Worm (Caenorhabditis elegans) whole organism, L1 larva: ENCODE measurements around the gene oac-53.

Experiments used
- C16A3.4 ChIP-seq: fragments of 150-350 bp; optimal IDR thresholded peaks from 2 replicates; lab custom pipeline; 2014; ENCODE audit warnings: missing biosample characterization, missing genetic modification characterization
- Y116A8C.19 ChIP-seq: sonication (generic microtip); optimal IDR thresholded peaks from 2 replicates; lab custom pipeline; 2016; ENCODE audit warnings: missing compliant biosample characterization, missing genetic modification characterization, borderline replicate concordance
- aly-2 ChIP-seq: fragments of 150-350 bp; optimal IDR thresholded peaks from 2 replicates; lab custom pipeline; 2014; ENCODE audit warnings: missing biosample characterization, missing genetic modification characterization
- ceh-63 ChIP-seq: fragments of 200-800 bp; sonication (Bioruptor generic); optimal IDR thresholded peaks from 2 replicates; lab custom pipeline; 2018; ENCODE audit warnings: mild to moderate bottlenecking, missing genetic modification characterization, missing compliant biosample characterization
- ceh-82 ChIP-seq, 3 experiments: fragments of 150-350 bp in 1 of 3; sonication (generic microtip) in 2 of 3; optimal IDR thresholded peaks; 2 replicates each; lab custom pipeline; 2014 to 2017; ENCODE audit warnings: missing biosample characterization in 3 of 3, missing genetic modification characterization in 3 of 3
- efl-1 ChIP-seq, 4 experiments: fragments of 150-350 bp; optimal IDR thresholded peaks in 3 of 4; peaks in 1 of 4; 1 replicate in 1 of 4; 2 replicates in 3 of 4; lab custom pipeline; 2014; ENCODE audit warnings: missing biosample characterization in 2 of 4, missing genetic modification characterization in 2 of 4, missing genetic modification reagents in 2 of 4
- egl-13 ChIP-seq: sonication (generic microtip); optimal IDR thresholded peaks from 2 replicates; lab custom pipeline; 2016; ENCODE audit warnings: missing genotype, missing genetic modification reagents, missing genetic modification characterization, missing compliant biosample characterization
- elt-2 ChIP-seq: sonication (generic microtip); optimal IDR thresholded peaks from 2 replicates; lab custom pipeline; 2016; ENCODE audit warnings: missing genetic modification characterization, mild to moderate bottlenecking, inconsistent platforms, missing compliant biosample characterization, missing genetic modification reagents
- fkh-10 ChIP-seq: sonication (generic microtip); optimal IDR thresholded peaks from 2 replicates; lab custom pipeline; 2017; ENCODE audit warnings: missing biosample characterization, missing genetic modification reagents, missing genetic modification characterization
- fos-1 ChIP-seq: fragments of 150-350 bp; optimal IDR thresholded peaks from 2 replicates; lab custom pipeline; 2014; ENCODE audit warnings: missing biosample characterization, missing genetic modification characterization
- hlh-4 ChIP-seq: sonication (generic microtip); optimal IDR thresholded peaks from 2 replicates; lab custom pipeline; 2016; ENCODE audit warnings: mild to moderate bottlenecking, missing genetic modification characterization, missing compliant biosample characterization
- jun-1 ChIP-seq: fragments of 150-350 bp; optimal IDR thresholded peaks from 2 replicates; lab custom pipeline; 2014; ENCODE audit warnings: missing biosample characterization, missing genetic modification reagents, missing genetic modification characterization
- lin-13 ChIP-seq: fragments of 150-350 bp; optimal IDR thresholded peaks from 2 replicates; lab custom pipeline; 2014; ENCODE audit warnings: missing biosample characterization, missing genetic modification reagents, missing genetic modification characterization
- lin-14 ChIP-seq: fragments of 200-800 bp; sonication (Bioruptor generic); optimal IDR thresholded peaks from 2 replicates; lab custom pipeline; 2018; ENCODE audit warnings: mild to moderate bottlenecking, missing genetic modification characterization, moderate library complexity, missing compliant biosample characterization
- lin-35 ChIP-seq, 2 experiments: fragments of 150-350 bp; optimal IDR thresholded peaks; 2 replicates each; lab custom pipeline; 2014; ENCODE audit warnings: missing biosample characterization in 2 of 2, missing genetic modification characterization in 2 of 2, missing genetic modification reagents in 2 of 2
- mab-9 ChIP-seq: fragments of 200-800 bp; sonication (Bioruptor generic); IDR thresholded peaks from 2 replicates; pipeline ENCODE4 v1.3.6; 2022; ENCODE audit warnings: missing genetic modification reagents, missing genetic modification characterization, missing compliant biosample characterization
- nhr-12 ChIP-seq: sonication (generic microtip); optimal IDR thresholded peaks from 2 replicates; lab custom pipeline; 2017; ENCODE audit warnings: missing biosample characterization, missing genetic modification characterization
- nhr-71 ChIP-seq: sonication (generic microtip); optimal IDR thresholded peaks from 2 replicates; lab custom pipeline; 2016; ENCODE audit warnings: mild to moderate bottlenecking, missing genetic modification characterization, moderate library complexity, missing compliant biosample characterization
- nhr-76 ChIP-seq: sonication (generic microtip); optimal IDR thresholded peaks from 2 replicates; lab custom pipeline; 2017; ENCODE audit warnings: missing biosample characterization, missing genetic modification characterization
- nhr-85 ChIP-seq: sonication (generic microtip); peaks from one replicate; lab custom pipeline; 2016; ENCODE audit warnings: missing genetic modification characterization, inconsistent platforms, missing compliant biosample characterization
- nhr-90 ChIP-seq: sonication (generic microtip); optimal IDR thresholded peaks from 2 replicates; lab custom pipeline; 2016; ENCODE audit warnings: mild to moderate bottlenecking, missing genetic modification characterization, missing compliant biosample characterization; ENCODE audit not compliant: poor library complexity
- pag-3 ChIP-seq: sonication (generic microtip); optimal IDR thresholded peaks from 2 replicates; lab custom pipeline; 2017; ENCODE audit warnings: missing genetic modification characterization, mild to moderate bottlenecking, missing compliant biosample characterization, antibody characterized with exemption, borderline replicate concordance; ENCODE audit not compliant: insufficient read depth
- pqm-1 ChIP-seq: sonication (generic microtip); optimal IDR thresholded peaks from 3 replicates; lab custom pipeline; 2017; ENCODE audit warnings: missing biosample characterization, missing genetic modification characterization
- rnt-1 ChIP-seq: sonication (generic microtip); optimal IDR thresholded peaks from 2 replicates; lab custom pipeline; 2016; ENCODE audit warnings: mild to moderate bottlenecking, missing genetic modification characterization, moderate library complexity, missing compliant biosample characterization
- skn-1 ChIP-seq: fragments of 150-350 bp; optimal IDR thresholded peaks from 2 replicates; lab custom pipeline; 2014; ENCODE audit warnings: missing biosample characterization, missing genetic modification characterization
- sptf-1 ChIP-seq: fragments of 150-350 bp; optimal IDR thresholded peaks from 2 replicates; lab custom pipeline; 2014; ENCODE audit warnings: missing biosample characterization, missing genetic modification characterization
- tbx-2 ChIP-seq: sonication (generic microtip); optimal IDR thresholded peaks from 2 replicates; lab custom pipeline; 2016; ENCODE audit warnings: missing genetic modification characterization, missing compliant biosample characterization
- tlp-1 ChIP-seq: fragments of 150-350 bp; optimal IDR thresholded peaks from 2 replicates; lab custom pipeline; 2014; ENCODE audit warnings: missing biosample characterization, missing genetic modification characterization
- vab-15 ChIP-seq: sonication (generic microtip); optimal IDR thresholded peaks from 2 replicates; lab custom pipeline; 2017; ENCODE audit warnings: missing genotype, mild to moderate bottlenecking, missing genetic modification characterization, missing compliant biosample characterization

Gene oac-53

DNA sequence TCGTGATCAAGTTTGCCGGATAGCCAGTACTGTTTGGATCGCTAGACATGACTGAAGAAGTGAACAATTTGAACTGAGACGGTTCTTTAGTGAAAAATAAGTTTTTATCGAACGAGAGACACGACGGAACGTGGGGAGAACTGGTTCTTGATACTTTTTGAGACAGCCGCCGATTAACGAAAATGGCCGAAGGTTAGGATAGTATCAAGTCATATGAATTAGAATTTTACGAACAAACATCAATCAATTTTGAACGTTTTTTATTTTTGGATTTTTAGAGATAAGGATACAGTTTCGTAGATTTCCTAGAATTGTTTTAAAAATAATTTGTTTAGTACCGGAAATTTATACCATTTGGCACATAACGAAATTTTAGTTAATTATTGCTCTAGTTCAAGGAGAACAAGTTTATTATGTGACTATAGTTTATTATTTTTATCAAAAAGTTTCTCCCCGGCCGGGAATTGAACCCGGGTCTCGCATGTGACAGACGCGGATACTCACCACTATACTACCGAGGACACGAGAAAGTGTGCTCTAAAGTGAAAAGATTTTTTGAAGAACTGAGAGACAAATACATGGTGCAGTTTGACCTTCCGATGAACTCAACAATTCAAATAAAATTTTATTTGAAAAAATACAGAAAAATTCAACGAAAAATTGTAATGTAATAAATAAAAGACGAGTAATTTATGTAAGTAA, 20.7 kb upstream of the oac-53 start, which contains the start of gene W06G6.20:
Gene W06G6.20, minus strand, starts transcription at position 51 of the 702 bp plus-strand sequence.
- peak; percentile 6 for TF ChIP-seq nhr-85
- TF ChIP-seq ceh-82 (tag; optimal IDR thresholded peaks at IDR 0.05; lab: Kevin White, UChicago), result no peak
- TF ChIP-seq nhr-76 (tag; lab: Kevin White, UChicago), result no peak
- TF ChIP-seq, all 84 proteins: peak for 1

DNA sequence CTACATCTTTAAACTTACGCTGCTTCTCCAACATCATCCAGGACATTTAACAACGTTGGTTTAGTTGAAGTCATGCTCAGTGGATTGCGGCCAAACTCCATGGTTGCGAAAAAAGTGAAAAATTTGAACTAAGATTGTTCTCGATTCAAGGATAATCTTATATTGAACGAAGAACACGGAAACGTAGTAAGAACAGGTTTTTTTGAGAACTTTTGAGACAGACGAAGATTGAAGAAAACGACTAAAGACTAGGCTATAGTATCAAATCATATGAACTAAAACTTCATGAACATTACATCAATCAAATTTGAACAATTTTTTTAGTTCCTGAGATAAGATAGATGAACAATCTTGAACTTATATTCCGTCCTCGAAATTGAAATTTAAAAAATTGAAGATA, 19.3 kb upstream of the oac-53 start, which contains the start of gene W06G6.10:
Gene W06G6.10, minus strand, starts transcription at position 101 of the 400 bp plus-strand sequence.
- TF ChIP-seq efl-1 (optimal IDR thresholded peaks at IDR 0.05; lab: Kevin White, UChicago) (no peak), efl-1 (GFP tag; optimal IDR thresholded peaks at IDR 0.05 in 1 of 2; lab: Kevin White, UChicago) (peak in 1 of 2 experiments; percentile 10), tlp-1 (no peak)
- TF ChIP-seq, all 84 proteins: peak for 1

DNA sequence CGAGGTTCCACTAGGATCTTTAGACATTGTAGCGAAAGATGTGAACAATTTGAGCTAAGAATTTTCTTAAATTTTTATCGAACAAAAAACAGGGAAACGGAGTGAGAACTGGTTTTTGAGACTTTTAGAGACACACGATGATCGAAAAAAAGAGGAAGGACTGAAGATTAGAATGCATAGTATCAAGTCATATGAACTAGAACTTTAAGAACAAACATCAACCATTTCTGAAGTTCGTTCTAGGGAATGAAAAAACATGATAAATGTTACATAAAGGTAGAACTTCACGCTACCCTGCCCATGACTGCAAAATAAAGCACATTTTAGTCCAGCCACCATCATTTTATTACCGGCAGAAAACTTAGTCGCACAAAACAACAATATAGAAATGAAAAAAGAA, 18.6 kb upstream of the oac-53 start, which contains the start of gene W06G6.9:
Gene W06G6.9, minus strand, starts transcription at position 101 of the 400 bp plus-strand sequence.
- TF ChIP-seq lin-13 (GFP tag; lab: Kevin White, UChicago) (no peak), nhr-12 (tag; lab: Kevin White, UChicago) (no peak)

DNA sequence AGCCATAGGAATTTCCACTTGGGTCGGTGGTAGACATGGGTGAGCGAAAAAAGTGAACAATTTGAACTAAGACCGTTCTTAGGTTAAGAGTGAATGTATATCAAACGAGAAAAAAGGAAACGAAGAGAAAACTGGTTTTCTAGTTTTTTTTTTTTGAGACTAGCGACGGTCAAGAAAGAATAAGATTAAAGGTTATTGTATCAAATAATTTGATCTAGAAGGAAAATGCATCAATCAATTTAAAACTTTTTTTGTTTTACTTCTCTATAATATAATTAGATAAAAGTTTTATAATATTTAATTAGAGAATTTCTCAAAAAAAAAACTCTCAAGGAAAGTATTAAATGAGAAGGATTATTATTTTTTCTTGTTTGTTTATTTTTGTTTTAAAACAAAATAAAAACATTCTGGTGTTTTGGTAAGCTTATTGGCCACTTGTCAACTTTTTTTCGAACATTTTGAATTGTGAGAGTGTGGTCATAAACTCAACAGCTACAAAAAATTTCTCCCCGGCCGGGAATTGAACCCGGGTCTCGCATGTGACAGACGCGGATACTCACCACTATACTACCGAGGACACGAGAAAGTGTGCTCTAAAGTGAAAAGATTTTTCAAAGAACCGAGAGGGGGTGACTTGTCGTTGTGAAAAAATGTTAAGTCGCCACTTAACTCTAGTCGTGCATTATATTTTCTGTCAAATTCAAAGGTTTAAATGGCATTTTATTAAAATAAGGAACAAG, 17.6 kb upstream of the oac-53 start, which contains the start of gene W06G6.17:
Gene W06G6.17, minus strand, starts transcription at position 51 of the 740 bp plus-strand sequence.
- TF ChIP-seq ceh-63 (no peak), jun-1 (tag; lab: Kevin White, UChicago) (no peak), Y116A8C.19 (tag; lab: Kevin White, UChicago) (no peak), aly-2 (tag; lab: Kevin White, UChicago) (no peak), mab-9 (GFP tag; lab: Robert Waterston, UW) (no peak), pag-3 (tag; lab: Kevin White, UChicago) (no peak), egl-13 (tag; lab: Kevin White, UChicago) (no peak)
- TF ChIP-seq, all 84 proteins: peak for 0

DNA sequence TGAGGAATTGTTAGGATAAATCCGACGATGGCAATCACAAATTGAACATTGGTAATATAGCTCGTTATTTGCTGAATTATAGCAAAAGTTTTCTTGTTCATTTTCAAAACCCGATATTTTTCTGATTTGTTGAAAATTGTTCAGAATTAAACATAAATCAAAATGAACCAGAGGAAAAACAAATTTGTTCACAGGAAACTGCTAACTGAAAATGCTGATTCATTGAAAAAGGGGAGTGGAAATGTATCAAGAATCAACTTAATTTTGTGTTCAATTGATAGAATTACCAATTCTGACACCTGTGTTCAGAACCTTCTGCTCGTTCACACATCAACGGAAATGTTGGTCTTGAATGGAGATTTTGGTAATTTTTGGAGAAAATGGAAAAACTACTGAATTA, 15.8 kb upstream of the oac-53 start, which contains the start of gene srw-77:
Gene srw-77, minus strand, starts transcription at position 101 of the 400 bp plus-strand sequence.
- TF ChIP-seq sptf-1 (tag; lab: Kevin White, UChicago), result no peak
- TF ChIP-seq C16A3.4 (tag; lab: Kevin White, UChicago), result no peak
- no peak for TF ChIP-seq lin-35 (GFP tag; optimal IDR thresholded peaks at IDR 0.05; lab: Kevin White, UChicago)
- TF ChIP-seq fos-1 (tag; lab: Kevin White, UChicago), result no peak
- no peak for TF ChIP-seq nhr-76 (tag; lab: Kevin White, UChicago)
- TF ChIP-seq vab-15, result no peak
- no peak for TF ChIP-seq elt-2 (tag; lab: Kevin White, UChicago)
- no peak for TF ChIP-seq rnt-1 (tag; lab: Kevin White, UChicago)
- no peak for TF ChIP-seq fkh-10 (GFP tag; lab: Kevin White, UChicago)
- TF ChIP-seq hlh-4, result no peak
- TF ChIP-seq nhr-90, result no peak
- no peak for TF ChIP-seq lin-14
- no peak for TF ChIP-seq nhr-71 (tag; lab: Kevin White, UChicago)
- TF ChIP-seq tbx-2 (tag; lab: Kevin White, UChicago), result no peak
- TF ChIP-seq pqm-1 (tag; lab: Kevin White, UChicago), result no peak
- no peak for TF ChIP-seq skn-1
